Worm (Caenorhabditis elegans) whole organism, L3 larva: ENCODE measurements around the gene npr-17.

Experiments
- R02D3.7 ChIP-seq: fragments of 150-350 bp; optimal IDR thresholded peaks from 2 replicates; lab custom pipeline; 2014; ENCODE audit warnings: missing biosample characterization, missing genetic modification characterization
- ZK546.5 ChIP-seq: sonication (generic microtip); optimal IDR thresholded peaks from 2 replicates; lab custom pipeline; 2017; ENCODE audit warnings: missing biosample characterization, missing genetic modification characterization
- aly-2 ChIP-seq: fragments of 150-350 bp; optimal IDR thresholded peaks from 2 replicates; lab custom pipeline; 2014; ENCODE audit warnings: missing biosample characterization, missing genetic modification characterization
- ceh-28 ChIP-seq: fragments of 150-350 bp; optimal IDR thresholded peaks from 2 replicates; lab custom pipeline; 2014; ENCODE audit warnings: missing biosample characterization, missing genetic modification reagents, missing genetic modification characterization
- ceh-82 ChIP-seq: fragments of 150-350 bp; optimal IDR thresholded peaks from 2 replicates; lab custom pipeline; 2014; ENCODE audit warnings: missing biosample characterization, missing genetic modification characterization
- ceh-9 ChIP-seq: sonication (generic microtip); optimal IDR thresholded peaks from 2 replicates; lab custom pipeline; 2018; ENCODE audit warnings: missing biosample characterization, missing genetic modification characterization
- daf-12 ChIP-seq: fragments of 150-350 bp; optimal IDR thresholded peaks from 2 replicates; lab custom pipeline; 2014; ENCODE audit warnings: missing biosample characterization, missing genetic modification reagents, missing genetic modification characterization
- egl-27 ChIP-seq: sonication (generic microtip); optimal IDR thresholded peaks from 4 replicates; lab custom pipeline; 2017; ENCODE audit warnings: missing biosample characterization, missing genetic modification reagents, missing genetic modification characterization
- egl-5 ChIP-seq: fragments of 150-350 bp; optimal IDR thresholded peaks from 2 replicates; lab custom pipeline; 2017; ENCODE audit warnings: missing biosample characterization, missing genetic modification reagents, missing genetic modification characterization, inconsistent platforms
- elt-1 ChIP-seq: fragments of 150-350 bp; optimal IDR thresholded peaks from 2 replicates; lab custom pipeline; 2014; ENCODE audit warnings: missing biosample characterization, missing genetic modification characterization
- elt-2 ChIP-seq: sonication (generic microtip); optimal IDR thresholded peaks from 2 replicates; lab custom pipeline; 2016; ENCODE audit warnings: missing genetic modification reagents, mild to moderate bottlenecking, missing genetic modification characterization, missing compliant biosample characterization
- elt-3 ChIP-seq, 3 experiments: fragments of 150-350 bp in 1 of 3; sonication (generic microtip) in 2 of 3; optimal IDR thresholded peaks; 2 replicates in 2 of 3; 4 replicates in 1 of 3; lab custom pipeline; 2014 to 2017; ENCODE audit warnings: missing biosample characterization in 3 of 3, missing genetic modification characterization in 3 of 3
- eor-1 ChIP-seq, 2 experiments: fragments of 150-350 bp; optimal IDR thresholded peaks; 2 replicates each; lab custom pipeline; 2014 to 2018; ENCODE audit warnings: missing biosample characterization in 2 of 2, missing genetic modification characterization in 2 of 2
- fkh-10 ChIP-seq: sonication (generic microtip); optimal IDR thresholded peaks from 2 replicates; lab custom pipeline; 2017; ENCODE audit warnings: missing biosample characterization, missing genetic modification reagents, missing genetic modification characterization
- fkh-2 ChIP-seq: fragments of 150-350 bp; optimal IDR thresholded peaks from 2 replicates; lab custom pipeline; 2014; ENCODE audit warnings: missing biosample characterization, missing genetic modification reagents, missing genetic modification characterization
- fos-1 ChIP-seq: fragments of 150-350 bp; optimal IDR thresholded peaks from 2 replicates; lab custom pipeline; 2014; ENCODE audit warnings: missing biosample characterization, missing genetic modification characterization
- hmg-11 ChIP-seq: sonication (generic microtip); optimal IDR thresholded peaks from 2 replicates; lab custom pipeline; 2016; ENCODE audit warnings: missing genetic modification characterization, missing compliant biosample characterization
- jun-1 ChIP-seq: fragments of 150-350 bp; optimal IDR thresholded peaks from 2 replicates; lab custom pipeline; 2014; ENCODE audit warnings: missing biosample characterization, missing genetic modification reagents, missing genetic modification characterization
- lin-15B ChIP-seq: fragments of 150-350 bp; optimal IDR thresholded peaks from 2 replicates; lab custom pipeline; 2014; ENCODE audit warnings: missing biosample characterization, missing genetic modification characterization
- lin-39 ChIP-seq: fragments of 150-350 bp; optimal IDR thresholded peaks from 2 replicates; lab custom pipeline; 2018; ENCODE audit warnings: missing biosample characterization, missing genetic modification reagents, missing genetic modification characterization
- lsy-12 ChIP-seq: sonication (generic microtip); optimal IDR thresholded peaks from 2 replicates; lab custom pipeline; 2016; ENCODE audit warnings: mild to moderate bottlenecking, missing genetic modification characterization, missing compliant biosample characterization
- mdl-1 ChIP-seq: fragments of 150-350 bp; optimal IDR thresholded peaks from 2 replicates; lab custom pipeline; 2014; ENCODE audit warnings: missing biosample characterization, missing genetic modification characterization
- nfya-1 ChIP-seq: sonication (generic microtip); optimal IDR thresholded peaks from 2 replicates; lab custom pipeline; 2017; ENCODE audit warnings: missing genetic modification characterization, mild to moderate bottlenecking, missing compliant biosample characterization, antibody characterized with exemption, moderate library complexity; ENCODE audit not compliant: insufficient read depth
- nhr-11 ChIP-seq: fragments of 150-350 bp; optimal IDR thresholded peaks from 2 replicates; lab custom pipeline; 2014; ENCODE audit warnings: missing biosample characterization, missing genetic modification characterization
- nhr-12 ChIP-seq: fragments of 150-350 bp; optimal IDR thresholded peaks from 2 replicates; lab custom pipeline; 2014; ENCODE audit warnings: missing biosample characterization, missing genetic modification characterization
- nhr-23 ChIP-seq: fragments of 150-350 bp; optimal IDR thresholded peaks from 2 replicates; lab custom pipeline; 2014; ENCODE audit warnings: missing biosample characterization, missing genetic modification reagents, missing genetic modification characterization
- nhr-237 ChIP-seq: fragments of 150-350 bp; optimal IDR thresholded peaks from 2 replicates; lab custom pipeline; 2014; ENCODE audit warnings: missing biosample characterization, missing genetic modification characterization
- nhr-25 ChIP-seq: sonication (generic microtip); optimal IDR thresholded peaks from 2 replicates; lab custom pipeline; 2017; ENCODE audit warnings: missing biosample characterization, missing genetic modification characterization
- nhr-28 ChIP-seq: fragments of 150-350 bp; optimal IDR thresholded peaks from 2 replicates; lab custom pipeline; 2014; ENCODE audit warnings: missing biosample characterization, missing genetic modification characterization
- nhr-43 ChIP-seq: sonication (generic microtip); optimal IDR thresholded peaks from 2 replicates; lab custom pipeline; 2016; ENCODE audit warnings: mild to moderate bottlenecking, missing genetic modification characterization, missing compliant biosample characterization; ENCODE audit not compliant: poor library complexity, severe bottlenecking
- nhr-67 ChIP-seq: fragments of 150-350 bp; optimal IDR thresholded peaks from 2 replicates; lab custom pipeline; 2014; ENCODE audit warnings: missing biosample characterization, missing genetic modification characterization
- nhr-76 ChIP-seq: fragments of 150-350 bp; sonication (generic microtip); optimal IDR thresholded peaks from 5 replicates; lab custom pipeline; 2014; ENCODE audit warnings: missing biosample characterization, missing genetic modification characterization
- nhr-77 ChIP-seq: fragments of 150-350 bp; optimal IDR thresholded peaks from 2 replicates; lab custom pipeline; 2014; ENCODE audit warnings: missing biosample characterization, missing genetic modification characterization
- pqm-1 ChIP-seq: fragments of 150-350 bp; optimal IDR thresholded peaks from 2 replicates; lab custom pipeline; 2017; ENCODE audit warnings: missing biosample characterization, missing genetic modification characterization, inconsistent platforms
- skn-1 ChIP-seq: fragments of 150-350 bp; optimal IDR thresholded peaks from 2 replicates; lab custom pipeline; 2014; ENCODE audit warnings: missing biosample characterization, missing genetic modification characterization
- snpc-4 ChIP-seq: fragments of 150-350 bp; optimal IDR thresholded peaks from 2 replicates; lab custom pipeline; 2014; ENCODE audit warnings: missing biosample characterization, missing genetic modification characterization
- tbx-2 ChIP-seq: sonication (generic microtip); optimal IDR thresholded peaks from 2 replicates; lab custom pipeline; 2016; ENCODE audit warnings: mild to moderate bottlenecking, missing genetic modification characterization, missing compliant biosample characterization
- unc-39 ChIP-seq: sonication (generic microtip); optimal IDR thresholded peaks from 4 replicates; lab custom pipeline; 2017; ENCODE audit warnings: missing biosample characterization, missing genetic modification characterization
- ztf-11 ChIP-seq: fragments of 150-350 bp; optimal IDR thresholded peaks from 2 replicates; lab custom pipeline; 2014; ENCODE audit warnings: missing biosample characterization, missing genetic modification characterization
- ztf-4 ChIP-seq: fragments of 150-350 bp; optimal IDR thresholded peaks from 2 replicates; lab custom pipeline; 2014; ENCODE audit warnings: missing biosample characterization, missing genetic modification characterization

Gene npr-17

ce11 chrIII:7996353-7996752 is at the start of gene npr-17:
Gene npr-17, minus strand, starts transcription at chrIII:7996453.
- TF ChIP-seq nhr-77 (tag; lab: Kevin White, UChicago) = no peak
- no peak for TF ChIP-seq lin-39
- TF ChIP-seq nhr-28 = no peak
- TF ChIP-seq snpc-4 (tag; lab: Kevin White, UChicago) = no peak
- no peak for TF ChIP-seq ZK546.5 (tag; lab: Kevin White, UChicago)
- TF ChIP-seq unc-39 (tag; lab: Kevin White, UChicago) = no peak
- TF ChIP-seq, all 47 proteins: peak for 0

DNA sequence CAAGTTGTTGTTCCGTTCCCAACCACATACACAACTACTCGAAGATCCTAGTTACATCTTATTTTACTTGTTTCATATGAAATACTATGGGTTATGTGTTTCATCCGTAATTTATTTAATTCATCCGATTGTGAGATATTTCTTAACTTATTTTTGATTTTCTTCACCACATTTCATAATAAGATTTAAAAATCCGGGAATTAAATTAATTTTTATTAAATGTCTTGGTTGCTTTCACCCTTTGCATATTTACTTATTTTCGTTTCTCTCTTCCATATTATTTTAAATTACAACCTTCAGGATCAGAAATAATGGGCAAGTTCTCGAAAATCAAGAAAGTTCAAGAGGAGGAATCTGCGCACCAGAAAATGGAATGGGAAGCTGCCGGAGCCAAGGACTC is 49.5 kb upstream of the npr-17 start, which contains the start of gene K12H4.3:
Gene K12H4.3 (plus strand): TSS at position 301 of the 400 bp plus-strand sequence.
- TF ChIP-seq ceh-9 (tag; lab: Kevin White, UChicago) (no peak), jun-1 (tag; lab: Kevin White, UChicago) (no peak), mdl-1 (tag; lab: Kevin White, UChicago) (no peak), snpc-4 (tag; lab: Kevin White, UChicago) (no peak), tbx-2 (tag; lab: Kevin White, UChicago) (no peak), nhr-43 (tag; lab: Kevin White, UChicago) (no peak), ZK546.5 (tag; lab: Kevin White, UChicago) (no peak)

- TF ChIP-seq egl-5 (tag; lab: Kevin White, UChicago) (no peak), nhr-77 (tag; lab: Kevin White, UChicago) (no peak), nhr-43 (tag; lab: Kevin White, UChicago) (no peak), elt-2 (tag; lab: Kevin White, UChicago) (no peak), elt-1 (tag; lab: Kevin White, UChicago) (no peak), elt-3 (tag; optimal IDR thresholded peaks at IDR 0.05; lab: Kevin White, UChicago) (no peak), egl-27 (tag; lab: Kevin White, UChicago) (no peak), ceh-9 (tag; lab: Kevin White, UChicago) (no peak), nhr-76 (no peak), R02D3.7 (tag; lab: Kevin White, UChicago) (no peak), ceh-28 (tag; lab: Kevin White, UChicago) (no peak), pqm-1 (tag; lab: Kevin White, UChicago) (no peak), hmg-11 (tag; lab: Kevin White, UChicago) (no peak), daf-12 (tag; lab: Kevin White, UChicago) (no peak), fkh-10 (no peak), nhr-237 (tag; lab: Kevin White, UChicago) (no peak), snpc-4 (tag; lab: Kevin White, UChicago) (no peak)
These were observed 48.5 kb upstream of the npr-17 start, which contains the start of gene spcs-3 for ce11 chrIII:8044717-8045116. Gene spcs-3, plus strand, starts transcription at chrIII:8045017.

DNA sequence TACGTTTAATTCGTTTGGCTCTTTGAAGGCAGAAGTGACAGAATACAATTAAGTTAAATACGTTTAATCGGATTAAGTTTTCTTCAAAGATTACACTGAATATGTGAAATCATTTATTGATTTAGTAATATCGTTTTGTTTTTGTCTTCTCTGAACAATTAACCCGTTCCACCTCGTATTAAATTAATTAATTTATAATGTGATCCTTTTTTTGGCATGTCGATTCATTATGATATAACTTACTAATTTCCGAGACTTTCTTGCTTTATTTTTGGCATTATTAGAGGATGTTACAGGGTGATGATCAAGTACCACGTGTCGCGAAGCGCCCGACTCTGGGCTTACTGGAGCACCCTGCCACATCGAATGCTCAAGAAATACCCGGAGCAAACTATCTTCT is 47.9 kb upstream of the npr-17 start, which contains the start of gene K12H4.5:
Gene K12H4.5 (plus strand): TSS at position 301 of the 400 bp plus-strand sequence.
- TF ChIP-seq nhr-28 = no peak
- no peak for TF ChIP-seq ceh-9 (tag; lab: Kevin White, UChicago)
- TF ChIP-seq nfya-1 (tag; lab: Kevin White, UChicago) = no peak
- no peak for TF ChIP-seq nhr-25
- TF ChIP-seq nhr-77 (tag; lab: Kevin White, UChicago) = no peak
- TF ChIP-seq ZK546.5 (tag; lab: Kevin White, UChicago) = no peak
- no peak for TF ChIP-seq fos-1 (tag; lab: Kevin White, UChicago)
- TF ChIP-seq tbx-2 (tag; lab: Kevin White, UChicago) = no peak

DNA sequence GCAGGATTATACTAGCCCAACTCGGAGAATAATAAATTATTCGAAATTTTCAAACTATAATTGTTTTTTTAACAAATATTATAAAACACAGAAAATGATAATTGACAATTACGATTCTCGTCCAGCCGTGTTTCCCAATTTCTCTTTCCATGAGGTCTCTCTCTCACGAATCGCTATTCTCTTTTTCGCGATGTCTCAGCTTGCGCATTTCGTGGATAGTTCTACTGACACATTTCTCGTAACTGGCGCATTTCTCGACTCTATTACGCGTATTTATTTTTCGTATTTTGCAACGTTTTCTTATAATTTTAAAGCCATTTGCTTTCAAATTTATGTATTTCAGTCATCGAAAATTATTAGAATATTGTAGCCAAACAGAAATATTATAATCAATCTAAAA is 47.5 kb upstream of the npr-17 start:
- TF ChIP-seq elt-3 (tag; optimal IDR thresholded peaks at IDR 0.05; lab: Kevin White, UChicago) (peak in 1 of 3 experiments; percentile 98), nhr-11 (peak; percentile 97), nhr-237 (tag; lab: Kevin White, UChicago) (no peak), nhr-77 (tag; lab: Kevin White, UChicago) (peak; percentile 89), elt-2 (tag; lab: Kevin White, UChicago) (peak; percentile 93), ztf-11 (tag; lab: Kevin White, UChicago) (peak; percentile 57), lin-15B (peak; percentile 99), R02D3.7 (tag; lab: Kevin White, UChicago) (peak; percentile 95), ceh-82 (tag; lab: Kevin White, UChicago) (peak; percentile 92), pqm-1 (tag; lab: Kevin White, UChicago) (peak; percentile 96), lsy-12 (tag; lab: Kevin White, UChicago) (peak; percentile 98), unc-39 (tag; lab: Kevin White, UChicago) (no peak), nfya-1 (tag; lab: Kevin White, UChicago) (peak; percentile 96), tbx-2 (tag; lab: Kevin White, UChicago) (peak; percentile 87), snpc-4 (tag; lab: Kevin White, UChicago) (peak; percentile 95), nhr-67 (tag; lab: Kevin White, UChicago) (peak; percentile 44), eor-1 (tag; optimal IDR thresholded peaks at IDR 0.05; lab: Kevin White, UChicago) (peak in 1 of 2 experiments; percentile 14), ztf-4 (peak; percentile 81), egl-5 (tag; lab: Kevin White, UChicago) (peak; percentile 82), skn-1 (tag; lab: Kevin White, UChicago) (peak; percentile 92), fos-1 (tag; lab: Kevin White, UChicago) (peak; percentile 93), aly-2 (no peak), nhr-23 (tag; lab: Kevin White, UChicago) (peak; percentile 97), fkh-2 (tag; lab: Kevin White, UChicago) (no peak), hmg-11 (tag; lab: Kevin White, UChicago) (peak; percentile 96), ceh-28 (tag; lab: Kevin White, UChicago) (peak; percentile 93), ZK546.5 (tag; lab: Kevin White, UChicago) (peak; percentile 66), nhr-28 (no peak), nhr-12 (tag; lab: Kevin White, UChicago) (no peak)
